Fruit fly (Drosophila melanogaster): ENCODE results near the gene CG15020.

Gene CG15020

DNA sequence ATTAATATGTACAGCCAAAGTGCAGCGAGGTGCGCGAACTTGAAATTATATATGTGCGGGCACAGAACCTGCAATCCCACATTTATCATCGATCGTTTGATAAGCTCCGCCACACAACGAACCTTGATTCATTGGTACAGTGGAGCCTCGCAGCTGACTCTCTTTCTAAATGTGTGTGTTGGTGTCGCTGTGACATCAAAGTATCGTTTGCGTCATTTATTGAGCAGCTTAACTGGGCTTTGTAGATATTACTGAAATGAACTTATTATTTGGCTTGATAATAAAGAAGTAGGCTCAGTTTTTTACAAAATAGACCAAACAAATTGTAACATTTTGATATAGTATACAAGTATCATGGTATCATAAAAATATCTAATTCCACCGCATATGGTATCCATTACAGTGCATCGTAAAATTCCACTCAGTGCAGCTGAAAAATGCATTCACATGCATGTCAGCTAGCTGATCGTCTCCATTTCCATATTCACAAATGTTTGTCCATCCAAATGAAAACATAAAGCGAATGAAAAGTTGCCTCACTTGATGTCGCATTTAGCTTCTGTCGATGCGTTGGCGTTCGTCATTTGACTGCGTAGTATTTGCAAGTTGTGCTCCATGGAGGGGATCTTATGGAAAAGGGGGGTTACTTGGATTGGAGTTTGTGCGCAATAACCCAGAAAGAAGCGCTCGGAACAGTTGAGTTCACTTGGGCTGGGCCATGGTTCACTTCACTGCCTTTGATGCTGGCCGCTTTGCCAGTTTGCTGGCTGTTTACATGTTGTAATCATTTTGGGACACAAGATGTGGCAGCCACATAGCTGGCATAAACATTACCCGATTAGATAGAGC, 10.2 kb upstream of the CG15020 start (continued):
- TF ChIP-seq Vsx1 (GFP tag; optimal IDR thresholded peaks at IDR 0.05): no peak
- no peak for TF ChIP-seq twi (tag; optimal IDR thresholded peaks at IDR 0.05)
- no peak for TF ChIP-seq CG2712 (tag; optimal IDR thresholded peaks at IDR 0.05)
- TF ChIP-seq H15 (GFP tag; IDR thresholded peaks at IDR 0.05): no peak
- no peak for TF ChIP-seq CG8290 (GFP tag; optimal IDR thresholded peaks at IDR 0.05)
- peak in 1 of 2 experiments; percentile 50 for TF ChIP-seq CG8290 (tag; optimal IDR thresholded peaks at IDR 0.05)
- no peak for TF ChIP-seq Scr (GFP tag; IDR thresholded peaks at IDR 0.05; ENCODE audit: partially characterized antibody)
- TF ChIP-seq so (GFP tag; IDR thresholded peaks at IDR 0.05): no peak
- TF ChIP-seq H2.0 (GFP tag; IDR thresholded peaks at IDR 0.05): 0 out of 2 replicates have a peak, but pooled peaks have one; percentile 10
- peak; percentile 1 for TF ChIP-seq NfI (GFP tag; optimal IDR thresholded peaks at IDR 0.05)
- no peak for TF ChIP-seq dm (GFP tag; optimal IDR thresholded peaks at IDR 0.05)
- TF ChIP-seq Spps (tag; optimal IDR thresholded peaks at IDR 0.05): no peak
- no peak for TF ChIP-seq CG13424 (tag; optimal IDR thresholded peaks at IDR 0.05)
- 0 out of 2 replicates have a peak, but pooled peaks have one; percentile 23 for TF ChIP-seq CG14014 (GFP tag; IDR thresholded peaks at IDR 0.05)
- TF ChIP-seq CG12104 (GFP tag; optimal IDR thresholded peaks at IDR 0.05): no peak
- no peak for TF ChIP-seq CG9215 (GFP tag; IDR thresholded peaks at IDR 0.05)
- no peak for TF ChIP-seq CG6683 (GFP tag; optimal IDR thresholded peaks at IDR 0.05)
- peak in 1 of 2 experiments; percentile 20 for TF ChIP-seq Pdp1 (GFP tag; optimal IDR thresholded peaks at IDR 0.05)
- no peak for TF ChIP-seq CG10979 (tag; optimal IDR thresholded peaks at IDR 0.05)
- TF ChIP-seq CG18011 (GFP tag; optimal IDR thresholded peaks at IDR 0.05): peak; percentile 5
- TF ChIP-seq gfzf (GFP tag; optimal IDR thresholded peaks at IDR 0.05): no peak
- TF ChIP-seq Atf6 (GFP tag; IDR thresholded peaks at IDR 0.05): no peak
- no peak for TF ChIP-seq Hr39 (optimal IDR thresholded peaks at IDR 0.05)
- no peak for TF ChIP-seq sug (tag; optimal IDR thresholded peaks at IDR 0.05)
- no peak for TF ChIP-seq CG9727 (GFP tag; optimal IDR thresholded peaks at IDR 0.05)
- peak; percentile 66; the same call in 2 of the 3 replicates for TF ChIP-seq sr (GFP tag; IDR thresholded peaks at IDR 0.05)
- no peak for TF ChIP-seq Sox100B (GFP tag; optimal IDR thresholded peaks at IDR 0.05)
- peak; percentile 52 for TF ChIP-seq sens (GFP tag)

DNA sequence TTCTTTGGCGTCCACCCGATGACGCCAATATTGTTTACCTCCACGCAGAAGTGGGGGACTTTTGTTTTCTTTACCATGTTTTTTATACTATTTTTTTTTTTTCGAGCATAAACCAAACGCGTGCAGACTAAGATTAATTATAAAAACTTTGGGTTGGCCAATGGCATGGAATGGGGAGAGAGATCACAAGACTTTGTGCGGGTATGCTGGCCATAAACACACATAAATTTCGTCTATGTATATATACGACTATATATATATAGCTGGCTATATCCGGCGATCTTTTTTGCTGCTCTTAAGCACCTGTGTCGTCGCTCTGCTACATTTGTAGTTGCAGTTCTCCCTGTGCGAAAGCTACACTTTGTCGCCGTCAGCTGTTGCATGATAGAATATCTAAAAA, 9.5 kb upstream of the CG15020 start:
- peak in 1 of 2 experiments; percentile 43 for TF ChIP-seq eve (GFP tag; optimal IDR thresholded peaks at IDR 0.05)
- no peak for TF ChIP-seq CG13775 (GFP tag; optimal IDR thresholded peaks at IDR 0.05)
- TF ChIP-seq Xrp1 (GFP tag; IDR thresholded peaks at IDR 0.05): no peak
- no peak for TF ChIP-seq danr (GFP tag; IDR thresholded peaks at IDR 0.05)
- TF ChIP-seq CG11093 (GFP tag; IDR thresholded peaks at IDR 0.05): no peak
- no peak for TF ChIP-seq CG9727 (GFP tag; optimal IDR thresholded peaks at IDR 0.05)
- peak; percentile 48 for TF ChIP-seq cwo (GFP tag; optimal IDR thresholded peaks at IDR 0.05)
- no peak for TF ChIP-seq btn (GFP tag; optimal IDR thresholded peaks at IDR 0.05)
- peak; percentile 53 for TF ChIP-seq sd (tag; optimal IDR thresholded peaks at IDR 0.05)
- no peak for TF ChIP-seq croc (GFP tag; conservative IDR thresholded peaks at IDR 0.05)
- no peak for TF ChIP-seq rib (GFP tag; IDR thresholded peaks at IDR 0.05)
- no peak for TF ChIP-seq Gsc (GFP tag; IDR thresholded peaks at IDR 0.05)
- TF ChIP-seq CG9437 (GFP tag; optimal IDR thresholded peaks at IDR 0.05): no peak
- 0 out of 2 replicates have a peak, but pooled peaks have one; percentile 18 for TF ChIP-seq CG13287 (GFP tag; IDR thresholded peaks at IDR 0.05; ENCODE audit: partially characterized antibody)
- TF ChIP-seq sim (GFP tag; IDR thresholded peaks at IDR 0.05): no peak
- TF ChIP-seq al (GFP tag; IDR thresholded peaks at IDR 0.05): no peak
- TF ChIP-seq sens (GFP tag): peak; percentile 73
- peak; percentile 40 for TF ChIP-seq CG10543 (GFP tag; optimal IDR thresholded peaks at IDR 0.05)
- no peak for TF ChIP-seq stc (GFP tag; IDR thresholded peaks at IDR 0.05)
- no peak for TF ChIP-seq CG15601 (tag; optimal IDR thresholded peaks at IDR 0.05)
- peak; percentile 5 for TF ChIP-seq NfI (GFP tag; optimal IDR thresholded peaks at IDR 0.05)
- no peak for TF ChIP-seq Hmr (GFP tag; optimal IDR thresholded peaks at IDR 0.05)
- TF ChIP-seq sqz (GFP tag; optimal IDR thresholded peaks at IDR 0.05): peak; percentile 12
- no peak for TF ChIP-seq gem (tag; optimal IDR thresholded peaks at IDR 0.05)
- TF ChIP-seq jigr1 (GFP tag; IDR thresholded peaks at IDR 0.05): no peak
- no peak for TF ChIP-seq CrebB (tag; optimal IDR thresholded peaks at IDR 0.05)

All from whole organism, embryonic.